Worm (Caenorhabditis elegans): ENCODE data around the gene pnp-1.

- no peak for TF ChIP-seq dao-5 (tag; optimal IDR thresholded peaks at IDR 0.05)
- TF ChIP-seq him-1 (tag; optimal IDR thresholded peaks at IDR 0.05) = no peak
- TF ChIP-seq W03F9.2 (tag; optimal IDR thresholded peaks at IDR 0.05) = no peak
Measured at ce11 chrIV:343279-343678, 45.2 kb upstream of the pnp-1 start.
